Worm (Caenorhabditis elegans): ENCODE results near the gene tag-340.

tag-340 gene

ce11 chrIII:4905405-4905804 lies 5.1 kb downstream of the tag-340 start, which contains the start of gene F26F4.8 (continued):
- TF ChIP-seq hlh-13 (GFP tag; optimal IDR thresholded peaks at IDR 0.05) = no peak
- TF ChIP-seq ceh-9 (tag; optimal IDR thresholded peaks at IDR 0.05) = no peak
- TF ChIP-seq ceh-14 (tag; optimal IDR thresholded peaks at IDR 0.05) = peak; percentile 14
- no peak for TF ChIP-seq hlh-30 (tag; optimal IDR thresholded peaks at IDR 0.05; ENCODE audit: insufficient read depth)
- TF ChIP-seq hlh-8 (tag; optimal IDR thresholded peaks at IDR 0.05) = peak; percentile 89
- peak; percentile 92 for TF ChIP-seq ceh-31 (tag; optimal IDR thresholded peaks at IDR 0.05)
- TF ChIP-seq unc-3 (GFP tag; conservative IDR thresholded peaks at IDR 0.05) = no peak
- TF ChIP-seq unc-3 (tag; optimal IDR thresholded peaks at IDR 0.05) = no peak
- peak; percentile 90 for TF ChIP-seq C08G9.2 (tag; optimal IDR thresholded peaks at IDR 0.05)
- no peak for TF ChIP-seq ttx-3 (tag; optimal IDR thresholded peaks at IDR 0.05)
- no peak for TF ChIP-seq nfya-1 (tag; optimal IDR thresholded peaks at IDR 0.05)
- peak; percentile 88 for TF ChIP-seq ets-4 (tag; optimal IDR thresholded peaks at IDR 0.05)
- TF ChIP-seq ceh-24 (tag; optimal IDR thresholded peaks at IDR 0.05) = no peak
- TF ChIP-seq ceh-22 (tag; optimal IDR thresholded peaks at IDR 0.05) = no peak
- TF ChIP-seq lim-6 (tag; optimal IDR thresholded peaks at IDR 0.05) = peak; percentile 43
- peak; percentile 1 for TF ChIP-seq ztf-16 (tag; optimal IDR thresholded peaks at IDR 0.05)
- TF ChIP-seq nhr-11 (tag; optimal IDR thresholded peaks at IDR 0.05) = no peak
- peak; percentile 51 for TF ChIP-seq fax-1 (tag; optimal IDR thresholded peaks at IDR 0.05)
- no peak for TF ChIP-seq pax-1 (tag; optimal IDR thresholded peaks at IDR 0.05)
- TF ChIP-seq npax-4 (tag; optimal IDR thresholded peaks at IDR 0.05) = no peak
- no peak for TF ChIP-seq ceh-6 (GFP tag; optimal IDR thresholded peaks at IDR 0.05)
- TF ChIP-seq pat-9 (tag; optimal IDR thresholded peaks at IDR 0.05) = no peak
- TF ChIP-seq zip-5 (tag; optimal IDR thresholded peaks at IDR 0.05) = peak; percentile 75
- TF ChIP-seq madf-2 (tag; optimal IDR thresholded peaks at IDR 0.05) = no peak
- no peak for TF ChIP-seq K02D7.2 (tag; optimal IDR thresholded peaks at IDR 0.05)
- TF ChIP-seq tbx-7 (tag; optimal IDR thresholded peaks at IDR 0.05) = peak; percentile 85
- peak; percentile 20 for TF ChIP-seq unc-42 (tag; optimal IDR thresholded peaks at IDR 0.05)
- no peak for TF ChIP-seq fkh-10 (GFP tag; optimal IDR thresholded peaks at IDR 0.05)

DNA sequence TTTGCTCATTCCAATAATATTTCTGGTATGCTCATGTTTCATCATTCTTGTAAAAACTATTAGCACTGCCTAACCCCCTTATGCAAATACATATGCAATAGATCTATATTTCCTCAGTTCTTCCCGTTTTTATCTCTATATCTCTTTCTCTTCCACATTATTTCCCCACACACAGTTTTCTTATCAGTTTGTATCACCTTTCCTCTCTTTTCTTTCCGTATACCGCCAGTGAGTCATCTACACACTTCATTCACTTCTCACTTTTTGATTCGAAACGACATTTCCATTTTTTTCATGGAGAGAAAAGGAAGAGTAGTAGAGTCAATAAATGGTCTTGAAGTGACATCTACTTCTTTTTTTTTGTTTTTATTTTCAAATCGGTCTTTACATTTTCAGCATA lies 6.1 kb downstream of the tag-340 start:
- no peak for TF ChIP-seq nhr-11 (tag; optimal IDR thresholded peaks at IDR 0.05)
- TF ChIP-seq tbx-2 (tag; optimal IDR thresholded peaks at IDR 0.05) = no peak
- peak; percentile 43 for TF ChIP-seq elt-2 (tag; optimal IDR thresholded peaks at IDR 0.05)

DNA sequence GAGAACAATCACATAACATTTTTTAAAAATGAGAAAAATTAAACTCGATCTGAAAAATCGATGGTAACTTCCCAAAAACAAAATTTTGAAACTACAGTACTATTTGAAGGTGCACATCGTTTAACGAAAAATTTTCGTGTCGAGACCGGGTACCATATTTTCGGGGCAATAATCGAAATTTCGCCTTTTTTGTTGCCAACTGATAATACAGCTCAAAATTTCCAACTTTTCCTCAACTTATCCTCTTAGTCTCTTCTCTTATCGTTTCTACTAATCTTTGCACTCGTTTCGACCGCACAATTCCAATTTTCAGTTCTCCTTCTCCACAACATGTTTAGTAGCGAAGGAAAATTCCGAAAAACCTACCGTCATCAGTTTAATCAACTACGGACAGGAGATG lies 6.6 kb downstream of the tag-340 start, which contains the start of gene rom-1:
Gene rom-1 (plus strand): TSS at position 301 of the 400 bp plus-strand sequence.
- TF ChIP-seq pax-1 (tag; optimal IDR thresholded peaks at IDR 0.05) = no peak
- TF ChIP-seq fkh-10 (GFP tag; optimal IDR thresholded peaks at IDR 0.05) = no peak
- TF ChIP-seq ceh-9 (tag; optimal IDR thresholded peaks at IDR 0.05) = no peak
- no peak for TF ChIP-seq ceh-2 (tag; optimal IDR thresholded peaks at IDR 0.05)
- TF ChIP-seq ceh-30 (tag; optimal IDR thresholded peaks at IDR 0.05) = no peak

- TF ChIP-seq ceh-9 (tag; optimal IDR thresholded peaks at IDR 0.05) (no peak), K02D7.2 (tag; optimal IDR thresholded peaks at IDR 0.05) (no peak), hlh-15 (tag; optimal IDR thresholded peaks at IDR 0.05) (no peak), K09A11.1 (tag; optimal IDR thresholded peaks at IDR 0.05; ENCODE audit: insufficient read depth) (no peak), ahr-1 (tag; optimal IDR thresholded peaks at IDR 0.05) (no peak), tbx-2 (tag; optimal IDR thresholded peaks at IDR 0.05) (no peak), mec-3 (tag; optimal IDR thresholded peaks at IDR 0.05; ENCODE audit: borderline replicate concordance) (no peak), elt-2 (tag; optimal IDR thresholded peaks at IDR 0.05) (no peak), eyg-1 (tag; optimal IDR thresholded peaks at IDR 0.05) (no peak), nfya-1 (tag; optimal IDR thresholded peaks at IDR 0.05) (no peak), unc-55 (GFP tag; optimal IDR thresholded peaks at IDR 0.05) (no peak), rnt-1 (tag; optimal IDR thresholded peaks at IDR 0.05) (no peak), T23F11.4 (GFP tag; optimal IDR thresholded peaks at IDR 0.05) (no peak)
These were observed 9.6 kb downstream of the tag-340 start, which contains the start of gene F26F4.12 for ce11 chrIII:4909938-4910337. Gene F26F4.12 (minus strand): TSS chrIII:4910038.
